Fruit fly (Drosophila melanogaster) whole organism: Measurements from ENCODE around the gene Bub1.

Experiments used
- CG8478 ChIP-seq: fragments of >200 bp; optimal IDR thresholded peaks from 2 replicates; lab custom pipeline; 2018; ENCODE audit warnings: inconsistent platforms
- Dll ChIP-seq: fragments of >200 bp; optimal IDR thresholded peaks from 2 replicates; lab custom pipeline; 2017
- EcR ChIP-seq, 2 experiments: fragments of >200 bp; optimal IDR thresholded peaks; 2 replicates each; lab custom pipeline; 2017; ENCODE audit warnings: missing biosample characterization in 2 of 2, missing genetic modification characterization in 2 of 2, missing genetic modification reagents in 2 of 2
- pan ChIP-seq: fragments of >200 bp; optimal IDR thresholded peaks from 2 replicates; lab custom pipeline; 2017
- psq ChIP-seq: fragments of >200 bp; optimal IDR thresholded peaks from 2 replicates; lab custom pipeline; 2017
- usp ChIP-seq: fragments of >200 bp; optimal IDR thresholded peaks from 2 replicates; lab custom pipeline; 2017; ENCODE audit warnings: missing biosample characterization, missing genetic modification characterization, mixed read lengths

Gene Bub1

DNA sequence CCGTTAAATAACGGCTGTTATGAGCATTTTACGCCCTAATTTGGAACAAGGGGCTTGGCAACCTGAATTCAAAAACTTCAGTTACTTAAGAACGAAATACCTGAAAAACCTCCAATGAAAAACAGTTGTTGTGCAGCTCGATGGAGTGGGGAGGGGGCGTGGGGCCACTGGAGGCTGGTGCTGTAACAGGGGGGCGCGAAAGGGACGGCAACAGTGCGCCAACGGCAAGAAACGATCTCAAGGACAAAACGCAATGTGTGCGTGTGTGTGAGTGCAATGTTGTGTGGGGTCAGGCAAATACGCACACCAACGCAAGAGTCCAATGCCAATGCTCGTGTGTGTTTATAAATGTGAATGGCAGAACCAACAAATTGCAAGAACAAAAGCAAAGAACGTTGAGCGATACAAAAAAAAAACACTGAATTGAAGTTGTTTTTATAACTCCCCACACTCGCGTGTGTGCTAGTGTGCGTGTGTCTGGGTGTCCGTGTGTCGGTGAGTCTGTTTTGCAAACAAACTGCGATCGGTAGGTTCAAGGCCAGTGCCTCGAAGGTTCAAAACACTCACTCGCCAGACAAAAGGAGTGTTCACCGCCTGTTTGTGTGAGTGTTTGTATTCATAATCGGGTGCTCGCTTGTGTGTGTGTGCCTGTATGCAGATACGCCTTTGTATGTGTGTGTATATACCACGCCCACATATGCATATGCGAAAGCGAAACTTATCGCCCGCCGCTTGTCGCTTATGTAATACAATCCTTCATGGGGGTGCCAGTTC lies 13.4 kb downstream of the Bub1 start:
- TF ChIP-seq pan (lab: Kevin White, UChicago) (no peak), Dll (lab: Kevin White, UChicago) (peak; percentile 31), EcR (GFP tag; optimal IDR thresholded peaks at IDR 0.05; lab: Kevin White, UChicago) (peak; percentile 79 to 93), usp (GFP tag; lab: Kevin White, UChicago) (no peak), CG8478 (lab: Kevin White, UChicago) (peak; percentile 50), psq (lab: Kevin White, UChicago) (no peak)

DNA sequence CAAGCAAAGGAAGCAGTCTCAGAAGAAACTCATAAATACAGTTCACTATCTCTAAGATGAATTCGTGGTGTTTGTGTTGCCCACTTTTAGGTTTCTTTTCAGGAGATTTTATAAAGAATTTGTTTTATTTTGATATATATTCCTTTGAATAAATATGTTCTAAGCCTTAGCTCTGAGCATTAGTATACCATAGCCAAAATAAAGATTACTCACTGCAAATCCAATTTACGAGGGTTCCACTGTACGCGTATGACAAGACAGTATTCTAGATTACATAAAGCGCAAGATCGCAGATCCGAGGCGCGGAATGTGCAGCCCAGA lies 13.9 kb downstream of the Bub1 start:
- no peak for TF ChIP-seq psq (lab: Kevin White, UChicago)
- no peak for TF ChIP-seq Dll (lab: Kevin White, UChicago)
- TF ChIP-seq usp (GFP tag; lab: Kevin White, UChicago) = no peak

DNA sequence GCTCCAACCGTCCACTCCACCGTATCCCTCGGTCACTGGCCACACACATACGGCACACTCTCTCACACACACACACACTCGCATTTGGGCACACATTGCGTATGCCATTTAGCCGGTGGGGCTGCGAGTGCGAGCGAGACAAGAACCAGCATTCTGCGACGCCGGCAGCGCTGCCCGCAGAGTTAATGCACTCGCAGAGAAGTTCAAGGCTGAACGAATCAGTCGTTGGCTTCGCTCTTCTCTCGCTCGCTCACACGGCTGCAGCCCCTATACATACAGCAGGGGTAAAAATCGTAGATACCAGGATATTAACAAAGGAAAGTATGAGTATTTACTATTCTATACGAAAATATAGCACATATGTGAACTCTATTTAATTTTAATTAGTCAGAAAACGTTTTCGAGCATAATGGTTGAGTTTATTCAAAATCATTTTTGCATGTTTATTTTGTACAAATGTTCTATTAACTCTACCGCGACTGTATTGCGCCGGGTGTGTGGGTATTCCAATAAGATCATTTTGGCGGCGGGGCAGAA lies 14.4 kb downstream of the Bub1 start:
- no peak for TF ChIP-seq psq (lab: Kevin White, UChicago)
- no peak for TF ChIP-seq usp (GFP tag; lab: Kevin White, UChicago)
- TF ChIP-seq pan (lab: Kevin White, UChicago) = no peak
- TF ChIP-seq Dll (lab: Kevin White, UChicago) = peak; percentile 75
- TF ChIP-seq EcR (GFP tag; optimal IDR thresholded peaks at IDR 0.05; lab: Kevin White, UChicago) = peak; percentile 99 to 100
- TF ChIP-seq CG8478 (lab: Kevin White, UChicago) = peak; percentile 26

DNA sequence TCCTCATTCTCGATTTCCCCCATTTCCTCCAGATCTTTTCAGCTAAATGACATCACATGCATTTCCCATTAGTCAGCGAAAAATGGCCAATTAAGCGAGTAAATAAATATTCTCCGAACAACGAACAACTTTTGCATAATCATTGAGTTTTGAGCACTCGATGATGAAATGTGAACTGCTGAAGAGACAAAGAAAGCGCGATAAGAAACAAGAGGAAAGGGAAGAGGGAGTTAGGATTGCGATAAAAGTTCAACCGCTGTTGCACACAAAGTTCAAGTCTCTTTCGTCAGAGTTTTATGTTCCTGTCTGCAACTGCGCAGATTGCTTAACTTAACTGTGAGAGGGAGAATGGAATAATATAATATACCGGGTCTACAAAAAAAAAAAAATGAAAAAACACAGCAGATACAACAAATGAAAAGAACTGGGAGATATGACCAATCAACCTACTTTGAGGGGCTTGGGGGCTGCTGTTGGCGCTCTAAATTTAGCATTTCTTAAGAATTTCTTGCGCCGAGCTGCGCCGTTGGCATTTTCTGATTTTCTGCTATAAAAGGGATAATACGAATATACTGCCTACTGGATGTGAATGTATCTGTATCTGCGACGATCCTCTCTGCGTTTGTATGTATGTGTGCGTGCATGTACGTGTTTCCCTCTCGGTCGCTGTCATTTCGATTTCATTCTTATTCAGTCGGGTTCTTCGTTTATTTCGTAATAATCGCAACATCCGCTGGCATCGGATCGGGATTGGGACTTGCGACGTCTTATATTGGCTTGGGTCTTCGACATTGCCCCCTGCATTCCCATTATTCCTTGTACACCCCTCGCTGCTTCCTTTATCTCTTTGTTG lies 16.0 kb downstream of the Bub1 start:
- TF ChIP-seq Dll (lab: Kevin White, UChicago) (no peak), pan (lab: Kevin White, UChicago) (no peak), EcR (GFP tag; optimal IDR thresholded peaks at IDR 0.05; lab: Kevin White, UChicago) (peak; percentile 72 to 75)

DNA sequence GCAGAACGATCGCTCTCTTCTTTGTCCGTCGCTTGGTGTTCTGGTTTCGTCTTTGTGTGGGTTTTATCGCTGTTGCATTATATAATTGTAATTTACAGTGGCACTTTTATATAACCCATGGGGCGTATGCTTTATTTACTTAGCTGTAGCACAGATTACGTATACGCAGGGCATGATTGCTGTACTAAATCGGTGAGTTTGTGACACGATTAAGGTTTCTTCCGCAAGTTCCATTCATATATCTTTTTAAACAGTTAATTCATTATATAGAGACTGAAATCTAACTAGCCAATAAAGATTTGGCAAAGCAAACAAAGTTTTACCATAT lies 16.5 kb downstream of the Bub1 start:
- TF ChIP-seq EcR (GFP tag; optimal IDR thresholded peaks at IDR 0.05; lab: Kevin White, UChicago) = no peak
- TF ChIP-seq psq (lab: Kevin White, UChicago) = no peak
- no peak for TF ChIP-seq pan (lab: Kevin White, UChicago)
- no peak for TF ChIP-seq usp (GFP tag; lab: Kevin White, UChicago)

DNA sequence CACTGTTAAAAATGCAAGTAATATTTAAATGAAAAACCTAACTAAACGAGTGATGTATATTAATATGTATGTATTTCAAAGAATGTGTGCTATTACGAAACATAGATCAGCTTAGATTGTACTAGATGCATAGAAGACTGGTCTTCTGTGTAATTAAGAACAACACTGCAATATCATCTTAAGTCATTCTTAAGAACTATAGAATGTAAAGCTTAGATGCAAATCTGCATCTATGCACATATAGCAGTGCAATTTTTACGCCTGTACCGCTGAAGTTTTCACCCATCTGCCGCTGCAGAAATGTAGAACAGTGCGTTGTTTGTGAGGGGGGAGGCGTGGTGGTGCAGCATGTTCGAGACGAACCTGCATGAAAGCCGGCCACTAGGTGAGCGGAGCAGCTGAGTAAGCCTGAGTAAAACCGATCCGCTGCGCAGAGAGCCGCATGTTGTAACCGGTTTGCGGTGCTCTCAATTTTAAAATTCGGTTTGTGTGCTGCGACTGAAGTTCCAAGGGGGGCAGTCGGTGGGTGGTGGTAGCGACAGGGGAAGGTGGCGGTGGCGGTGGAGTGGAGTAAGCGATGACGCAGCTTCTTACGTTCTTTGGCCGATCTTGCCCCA lies 18.1 kb downstream of the Bub1 start:
- no peak for TF ChIP-seq pan (lab: Kevin White, UChicago)
- peak in 1 of 2 experiments; percentile 25 for TF ChIP-seq EcR (GFP tag; optimal IDR thresholded peaks at IDR 0.05; lab: Kevin White, UChicago)
- TF ChIP-seq psq (lab: Kevin White, UChicago) = no peak
- TF ChIP-seq Dll (lab: Kevin White, UChicago) = peak; percentile 82

DNA sequence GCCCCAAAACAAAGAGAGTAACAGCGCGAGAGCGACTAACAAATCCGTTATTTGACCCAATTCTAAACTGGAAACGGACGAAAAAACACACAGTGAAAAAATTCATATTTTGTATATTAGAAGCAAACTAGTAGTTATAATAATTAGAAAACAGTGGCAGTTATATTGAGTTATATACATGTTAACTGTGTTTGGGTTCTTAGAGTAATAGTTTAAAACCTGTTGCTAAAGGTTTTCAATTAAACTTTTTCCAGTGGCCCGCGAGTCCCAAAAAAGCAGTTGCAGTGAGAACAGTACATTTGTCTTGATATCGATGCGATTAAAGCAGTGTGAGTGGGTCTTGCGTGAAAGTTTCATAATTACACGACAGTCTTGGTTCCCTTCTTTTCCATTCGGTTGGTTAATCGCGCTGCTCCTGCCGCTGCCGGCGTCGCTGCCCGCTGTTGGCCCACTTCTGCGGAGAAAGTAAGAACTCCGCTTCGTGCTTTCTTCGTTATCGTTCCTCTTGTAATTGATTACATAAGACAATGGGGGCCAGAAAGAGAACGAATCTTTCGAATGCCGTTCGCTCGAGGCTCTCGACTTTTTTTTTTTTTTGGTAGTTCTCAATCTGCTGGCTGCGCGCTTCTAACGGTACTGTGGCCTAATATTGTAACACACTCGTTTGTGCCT lies 18.8 kb downstream of the Bub1 start:
- TF ChIP-seq psq (lab: Kevin White, UChicago) (no peak), usp (GFP tag; lab: Kevin White, UChicago) (no peak), EcR (GFP tag; optimal IDR thresholded peaks at IDR 0.05; lab: Kevin White, UChicago) (no peak), CG8478 (lab: Kevin White, UChicago) (no peak)

DNA sequence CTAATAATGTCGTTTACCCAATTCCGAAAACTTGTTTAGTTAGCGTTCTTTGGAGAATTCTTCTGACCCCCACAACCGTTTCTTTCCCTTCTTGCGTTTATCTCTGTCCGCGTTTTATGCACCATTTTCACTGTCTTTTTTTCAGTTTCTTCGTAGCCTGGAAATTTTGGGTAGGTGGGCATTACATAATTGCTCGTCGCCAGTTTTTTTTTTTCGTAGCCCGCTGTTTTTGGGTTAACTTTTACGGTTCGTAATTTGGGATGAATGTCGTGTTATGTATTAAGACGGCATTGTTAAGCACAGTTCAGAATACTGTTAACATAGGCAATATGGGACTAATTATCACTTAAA lies 19.3 kb downstream of the Bub1 start:
- TF ChIP-seq CG8478 (lab: Kevin White, UChicago) = no peak
- no peak for TF ChIP-seq Dll (lab: Kevin White, UChicago)
- no peak for TF ChIP-seq EcR (GFP tag; optimal IDR thresholded peaks at IDR 0.05; lab: Kevin White, UChicago)
- no peak for TF ChIP-seq pan (lab: Kevin White, UChicago)
- no peak for TF ChIP-seq psq (lab: Kevin White, UChicago)
- no peak for TF ChIP-seq usp (GFP tag; lab: Kevin White, UChicago)

DNA sequence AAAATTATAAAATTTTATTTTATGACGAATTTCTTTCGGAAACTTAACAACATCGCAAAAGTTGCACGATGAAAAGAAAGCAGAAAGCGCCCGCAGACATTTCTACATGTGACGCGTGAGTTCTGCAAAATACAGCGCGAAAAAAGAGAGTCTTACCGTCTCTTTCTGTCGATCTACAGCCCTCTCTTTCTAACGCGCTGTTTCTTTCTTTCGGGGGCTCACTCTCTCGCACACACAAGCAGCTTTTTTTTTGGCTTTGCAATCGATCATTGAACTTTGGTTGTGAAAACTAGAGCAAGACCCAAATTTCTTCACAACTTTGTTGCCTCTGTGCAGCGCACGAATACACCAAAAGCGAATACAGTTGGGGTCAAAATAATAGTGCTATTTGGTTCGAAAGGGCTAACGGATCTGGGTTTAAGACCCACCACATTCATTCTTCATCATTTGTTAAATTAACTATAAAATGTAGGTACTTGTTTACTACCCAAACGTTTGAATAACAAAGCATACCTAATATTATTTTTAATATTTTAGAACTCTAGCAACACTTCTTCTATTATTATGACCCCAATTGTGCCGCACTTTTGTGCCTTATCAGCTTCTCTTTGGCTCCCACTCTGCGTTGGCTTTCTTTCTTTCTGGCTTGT lies 20.4 kb downstream of the Bub1 start:
- TF ChIP-seq Dll (lab: Kevin White, UChicago) (no peak), usp (GFP tag; lab: Kevin White, UChicago) (no peak), EcR (GFP tag; optimal IDR thresholded peaks at IDR 0.05; lab: Kevin White, UChicago) (peak in 1 of 2 experiments; percentile 75), CG8478 (lab: Kevin White, UChicago) (peak; percentile 32), pan (lab: Kevin White, UChicago) (no peak), psq (lab: Kevin White, UChicago) (no peak)

DNA sequence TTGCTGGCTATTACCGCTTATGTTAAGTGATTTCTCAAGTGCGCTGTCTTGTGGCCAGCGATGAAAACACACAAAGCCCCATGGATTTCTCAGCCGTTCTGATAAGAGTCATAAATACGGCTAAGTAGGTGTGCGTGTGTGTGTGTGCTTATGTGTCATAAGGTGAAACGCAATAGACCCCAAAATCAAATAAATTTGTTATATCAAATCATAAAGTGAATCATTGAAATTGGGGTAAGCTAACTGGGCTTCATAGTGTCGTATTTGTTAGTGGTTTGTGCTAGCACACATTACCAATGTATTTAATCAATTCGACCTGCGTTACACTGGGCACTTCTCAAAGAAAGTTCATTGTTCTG lies 20.9 kb downstream of the Bub1 start:
- TF ChIP-seq usp (GFP tag; lab: Kevin White, UChicago) (no peak), CG8478 (lab: Kevin White, UChicago) (no peak), Dll (lab: Kevin White, UChicago) (no peak), psq (lab: Kevin White, UChicago) (no peak), pan (lab: Kevin White, UChicago) (no peak), EcR (GFP tag; optimal IDR thresholded peaks at IDR 0.05; lab: Kevin White, UChicago) (no peak)
